Worm (Caenorhabditis elegans): Measurements from ENCODE around the gene F56C3.10.

Gene F56C3.10

ce11 chrX:1344818-1345217 lies 36.6 kb downstream of the F56C3.10 start (continued):
- TF ChIP-seq vab-15 (tag; optimal IDR thresholded peaks at IDR 0.05) (peak; percentile 64), nhr-76 (tag; optimal IDR thresholded peaks at IDR 0.05) (peak; percentile 75), lir-3 (tag; optimal IDR thresholded peaks at IDR 0.05; ENCODE audit: poor library complexity) (peak; percentile 86), aha-1 (tag; optimal IDR thresholded peaks at IDR 0.05) (peak; percentile 49), C34B4.2 (tag; optimal IDR thresholded peaks at IDR 0.05) (no peak), skn-1 (tag; optimal IDR thresholded peaks at IDR 0.05) (peak; percentile 100), xbp-1 (tag; optimal IDR thresholded peaks at IDR 0.05) (peak; percentile 89), C04F5.9 (tag; optimal IDR thresholded peaks at IDR 0.05) (peak; percentile 77), nhr-84 (tag; optimal IDR thresholded peaks at IDR 0.05) (peak; percentile 69), unc-62 (GFP tag; optimal IDR thresholded peaks at IDR 0.05) (peak; percentile 8), hlh-4 (tag; optimal IDR thresholded peaks at IDR 0.05) (no peak), unc-130 (tag; optimal IDR thresholded peaks at IDR 0.05) (peak; percentile 92), nhr-19 (GFP tag; conservative IDR thresholded peaks at IDR 0.05) (peak; percentile 93), nhr-11 (tag; optimal IDR thresholded peaks at IDR 0.05) (peak; percentile 94), ces-1 (GFP tag; optimal IDR thresholded peaks at IDR 0.05) (peak; percentile 86), dsc-1 (tag; optimal IDR thresholded peaks at IDR 0.05) (peak; percentile 99), mef-2 (tag; optimal IDR thresholded peaks at IDR 0.05) (peak; percentile 65), sup-37 (GFP tag; optimal IDR thresholded peaks at IDR 0.05) (peak; percentile 73), nhr-20 (tag; optimal IDR thresholded peaks at IDR 0.05) (peak; percentile 95), ztf-4 (tag; optimal IDR thresholded peaks at IDR 0.05) (peak; percentile 96), blmp-1 (tag; optimal IDR thresholded peaks at IDR 0.05) (peak; percentile 46), elt-3 (tag; optimal IDR thresholded peaks at IDR 0.05) (peak; percentile 7 to 97 (median 88)), hpl-2 (GFP tag; optimal IDR thresholded peaks at IDR 0.05) (peak; percentile 99), dpl-1 (GFP tag; optimal IDR thresholded peaks at IDR 0.05) (peak; percentile 51 to 59 (median 51)), snu-23 (GFP tag; optimal IDR thresholded peaks at IDR 0.05) (peak; percentile 99), nhr-28 (tag; optimal IDR thresholded peaks at IDR 0.05) (no peak), tbx-2 (tag; optimal IDR thresholded peaks at IDR 0.05) (peak; percentile 97), nhr-47 (tag; optimal IDR thresholded peaks at IDR 0.05) (peak; percentile 99), lin-13 (GFP tag; optimal IDR thresholded peaks at IDR 0.05) (peak; percentile 77), fkh-8 (tag; optimal IDR thresholded peaks at IDR 0.05) (peak; percentile 93), pag-3 (tag; optimal IDR thresholded peaks at IDR 0.05; ENCODE audit: borderline replicate concordance, insufficient read depth) (no peak), fos-1 (tag; optimal IDR thresholded peaks at IDR 0.05) (peak; percentile 95), rnt-1 (tag; optimal IDR thresholded peaks at IDR 0.05) (peak; percentile 97), fkh-4 (tag; optimal IDR thresholded peaks at IDR 0.05; ENCODE audit: borderline replicate concordance) (peak; percentile 72), nhr-85 (tag) (peak; percentile 90), aly-2 (tag; optimal IDR thresholded peaks at IDR 0.05) (peak; percentile 90), tlp-1 (tag; optimal IDR thresholded peaks at IDR 0.05) (no peak), fkh-10 (GFP tag; optimal IDR thresholded peaks at IDR 0.05) (peak; percentile 99), zag-1 (tag; optimal IDR thresholded peaks at IDR 0.05) (peak; percentile 53), pax-3 (tag; optimal IDR thresholded peaks at IDR 0.05) (peak; percentile 90), ceh-82 (tag; optimal IDR thresholded peaks at IDR 0.05) (peak; percentile 99), egl-27 (tag; optimal IDR thresholded peaks at IDR 0.05) (peak in 1 of 2 experiments; percentile 44), lin-15B (tag; optimal IDR thresholded peaks at IDR 0.05) (peak; percentile 15), lin-35 (GFP tag; optimal IDR thresholded peaks at IDR 0.05) (peak; percentile 64 to 91), mdl-1 (tag; optimal IDR thresholded peaks at IDR 0.05) (peak in 1 of 2 experiments; percentile 90), lsy-2 (tag; optimal IDR thresholded peaks at IDR 0.05) (peak; percentile 89 to 90), sox-4 (tag; optimal IDR thresholded peaks at IDR 0.05) (peak; percentile 96)

Data from whole organism, L1 larva.